Worm (Caenorhabditis elegans) whole organism, mixed stage, embryonic: ENCODE measurements around the gene C25F9.6.

Experiments
- M03D4.4 ChIP-seq: sonication (generic microtip); optimal IDR thresholded peaks from 2 replicates; lab custom pipeline; 2017; ENCODE audit warnings: mild to moderate bottlenecking, missing genetic modification characterization, missing compliant biosample characterization
- bed-3 ChIP-seq: fragments of 200-800 bp; sonication (Bioruptor generic); optimal IDR thresholded peaks from 3 replicates; lab custom pipeline; 2018; ENCODE audit warnings: mild to moderate bottlenecking, missing genetic modification characterization, moderate library complexity, missing compliant biosample characterization
- ceh-43 ChIP-seq: fragments of 200-800 bp; sonication (Bioruptor generic); optimal IDR thresholded peaks from 2 replicates; lab custom pipeline; 2018; ENCODE audit warnings: mild to moderate bottlenecking, missing genetic modification characterization, moderate library complexity, missing compliant biosample characterization
- ceh-83 ChIP-seq: fragments of 200-800 bp; sonication (Bioruptor generic); optimal IDR thresholded peaks from 2 replicates; lab custom pipeline; 2018; ENCODE audit warnings: mild to moderate bottlenecking, missing genetic modification characterization, missing compliant biosample characterization
- ces-1 ChIP-seq: fragments of 150-350 bp; optimal IDR thresholded peaks from 2 replicates; lab custom pipeline; 2014; ENCODE audit warnings: missing biosample characterization, missing genetic modification reagents, missing genetic modification characterization
- cnd-1 ChIP-seq: fragments of 200-800 bp; sonication (Bioruptor generic); optimal IDR thresholded peaks from 2 replicates; lab custom pipeline; 2018; ENCODE audit warnings: mild to moderate bottlenecking, missing genetic modification characterization, missing compliant biosample characterization
- drap-1 ChIP-seq: fragments of 200-800 bp; sonication (Bioruptor generic); optimal IDR thresholded peaks from 3 replicates; lab custom pipeline; 2018; ENCODE audit warnings: mild to moderate bottlenecking, missing genetic modification characterization, missing compliant biosample characterization
- elt-3 ChIP-seq: fragments of 150-350 bp; optimal IDR thresholded peaks from 2 replicates; lab custom pipeline; 2014; ENCODE audit warnings: missing biosample characterization, missing genetic modification characterization
- ham-2 ChIP-seq: fragments of 200-800 bp; sonication (Bioruptor generic); optimal IDR thresholded peaks from 2 replicates; lab custom pipeline; 2018; ENCODE audit warnings: mild to moderate bottlenecking, missing genetic modification characterization, missing compliant biosample characterization
- hlh-1 ChIP-seq: fragments of 150-350 bp; optimal IDR thresholded peaks from 2 replicates; lab custom pipeline; 2014; ENCODE audit warnings: missing biosample characterization, missing genetic modification reagents, missing genetic modification characterization
- lin-13 ChIP-seq: fragments of 150-350 bp; optimal IDR thresholded peaks from 2 replicates; lab custom pipeline; 2014; ENCODE audit warnings: missing biosample characterization, missing genetic modification characterization
- lin-32 ChIP-seq: fragments of 200-800 bp; sonication (Bioruptor generic); optimal IDR thresholded peaks from 2 replicates; lab custom pipeline; 2018; ENCODE audit warnings: mild to moderate bottlenecking, missing genetic modification characterization, missing compliant biosample characterization
- lsy-2 ChIP-seq: fragments of 150-350 bp; optimal IDR thresholded peaks from 2 replicates; lab custom pipeline; 2014; ENCODE audit warnings: missing biosample characterization, missing genetic modification characterization
- mab-5 ChIP-seq: fragments of 150-350 bp; optimal IDR thresholded peaks from 2 replicates; lab custom pipeline; 2014; ENCODE audit warnings: missing biosample characterization, missing genetic modification characterization
- mep-1 ChIP-seq: fragments of 150-350 bp; optimal IDR thresholded peaks from 2 replicates; lab custom pipeline; 2017; ENCODE audit warnings: missing biosample characterization, missing genetic modification reagents, missing genetic modification characterization, inconsistent platforms
- nhr-12 ChIP-seq: fragments of 150-350 bp; optimal IDR thresholded peaks from 2 replicates; lab custom pipeline; 2014; ENCODE audit warnings: missing biosample characterization, missing genetic modification characterization
- nhr-2 ChIP-seq: fragments of 150-350 bp; optimal IDR thresholded peaks from 2 replicates; lab custom pipeline; 2014; ENCODE audit warnings: missing biosample characterization, missing genetic modification characterization
- nhr-237 ChIP-seq: fragments of 150-350 bp; optimal IDR thresholded peaks from 2 replicates; lab custom pipeline; 2014; ENCODE audit warnings: missing biosample characterization, missing genetic modification characterization
- nhr-28 ChIP-seq: fragments of 150-350 bp; optimal IDR thresholded peaks from 2 replicates; lab custom pipeline; 2014; ENCODE audit warnings: missing biosample characterization, missing genetic modification characterization
- pha-4 ChIP-seq: fragments of 150-350 bp; optimal IDR thresholded peaks from 2 replicates; lab custom pipeline; 2018; ENCODE audit warnings: missing biosample characterization, missing genetic modification reagents, missing genetic modification characterization
- sem-2 ChIP-seq: fragments of 200-800 bp; sonication (Bioruptor generic); optimal IDR thresholded peaks from 2 replicates; lab custom pipeline; 2018; ENCODE audit warnings: mild to moderate bottlenecking, missing genetic modification characterization, missing compliant biosample characterization
- snpc-4 ChIP-seq: fragments of 150-350 bp; optimal IDR thresholded peaks from 2 replicates; lab custom pipeline; 2014; ENCODE audit warnings: missing biosample characterization, missing genetic modification characterization
- sptf-1 ChIP-seq: sonication (generic microtip); optimal IDR thresholded peaks from 2 replicates; lab custom pipeline; 2017; ENCODE audit warnings: mild to moderate bottlenecking, missing genetic modification characterization, moderate library complexity, missing compliant biosample characterization
- unc-39 ChIP-seq: fragments of 150-350 bp; optimal IDR thresholded peaks from 2 replicates; lab custom pipeline; 2014; ENCODE audit warnings: missing biosample characterization, missing genetic modification characterization
- unc-62 ChIP-seq: fragments of 150-350 bp; optimal IDR thresholded peaks from 2 replicates; lab custom pipeline; 2014; ENCODE audit warnings: missing biosample characterization, missing genetic modification reagents, missing genetic modification characterization
- ztf-11 ChIP-seq: fragments of 150-350 bp; optimal IDR thresholded peaks from 2 replicates; lab custom pipeline; 2014; ENCODE audit warnings: missing biosample characterization, missing genetic modification characterization

Gene C25F9.6

DNA sequence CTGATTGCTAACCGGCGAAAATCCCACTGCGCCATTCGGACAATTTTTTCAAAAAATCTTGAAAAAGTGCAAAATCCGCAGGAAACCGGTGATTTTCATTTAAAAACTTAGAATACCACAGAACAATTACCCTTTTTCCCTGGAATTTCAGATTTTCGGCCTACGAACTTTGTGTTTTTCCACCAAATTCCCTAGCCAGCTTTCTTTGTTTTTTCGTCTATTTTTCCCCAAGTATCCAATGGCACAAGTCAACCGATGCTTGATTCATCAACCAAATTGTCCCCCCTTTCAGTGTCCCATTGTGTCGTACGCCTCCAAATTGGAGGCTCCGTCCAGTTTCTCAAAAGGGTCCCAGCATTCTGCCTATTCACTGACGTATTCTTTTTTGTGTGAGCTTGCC is 34.9 kb downstream of the C25F9.6 start, which contains the start of gene Y43F8A.1:
Y43F8A.1 (plus strand) TSS at position 301 of the 400 bp plus-strand sequence.
- TF ChIP-seq ham-2 (GFP tag; lab: Kevin White, UChicago) (no peak), snpc-4 (tag; lab: Kevin White, UChicago) (no peak), sem-2 (no peak), elt-3 (tag; lab: Kevin White, UChicago) (no peak), M03D4.4 (no peak), drap-1 (GFP tag; lab: Kevin White, UChicago) (no peak), lin-32 (GFP tag; lab: Kevin White, UChicago) (no peak), ceh-43 (no peak)

- no peak for TF ChIP-seq ztf-11
- no peak for TF ChIP-seq ceh-83 (GFP tag; lab: Kevin White, UChicago)
- TF ChIP-seq elt-3 (tag; lab: Kevin White, UChicago) = no peak
- no peak for TF ChIP-seq hlh-1 (tag; lab: Kevin White, UChicago)
- no peak for TF ChIP-seq bed-3 (GFP tag; lab: Kevin White, UChicago)
- TF ChIP-seq lin-32 (GFP tag; lab: Kevin White, UChicago) = no peak
- TF ChIP-seq unc-62 (GFP tag; lab: Kevin White, UChicago) = no peak
These were observed 42.6 kb downstream of the C25F9.6 start, which contains the start of gene C14B4.2 for ce11 chrV:19362568-19362967. TSS of gene C14B4.2 (minus strand) at chrV:19362668.

- TF ChIP-seq ces-1 (GFP tag; lab: Kevin White, UChicago) (peak; percentile 76), lsy-2 (tag; lab: Kevin White, UChicago) (no peak), pha-4 (tag; lab: Kevin White, UChicago) (no peak), ham-2 (GFP tag; lab: Kevin White, UChicago) (no peak), sem-2 (no peak), cnd-1 (tag; lab: Kevin White, UChicago) (no peak), ceh-83 (GFP tag; lab: Kevin White, UChicago) (no peak), hlh-1 (tag; lab: Kevin White, UChicago) (peak; percentile 44), nhr-2 (tag; lab: Kevin White, UChicago) (no peak), nhr-28 (tag; lab: Kevin White, UChicago) (no peak), lin-13 (tag; lab: Kevin White, UChicago) (no peak)
- TF ChIP-seq, all 35 proteins: peak for 2
These were observed 47.1 kb downstream of the C25F9.6 start for ce11 chrV:19358039-19358438.

- TF ChIP-seq nhr-237 (tag; lab: Kevin White, UChicago) = no peak
- peak; percentile 66 for TF ChIP-seq ceh-43
- TF ChIP-seq unc-62 (GFP tag; lab: Kevin White, UChicago) = no peak
- no peak for TF ChIP-seq elt-3 (tag; lab: Kevin White, UChicago)
These were observed 48.4 kb downstream of the C25F9.6 start for ce11 chrV:19356717-19357116.

DNA sequence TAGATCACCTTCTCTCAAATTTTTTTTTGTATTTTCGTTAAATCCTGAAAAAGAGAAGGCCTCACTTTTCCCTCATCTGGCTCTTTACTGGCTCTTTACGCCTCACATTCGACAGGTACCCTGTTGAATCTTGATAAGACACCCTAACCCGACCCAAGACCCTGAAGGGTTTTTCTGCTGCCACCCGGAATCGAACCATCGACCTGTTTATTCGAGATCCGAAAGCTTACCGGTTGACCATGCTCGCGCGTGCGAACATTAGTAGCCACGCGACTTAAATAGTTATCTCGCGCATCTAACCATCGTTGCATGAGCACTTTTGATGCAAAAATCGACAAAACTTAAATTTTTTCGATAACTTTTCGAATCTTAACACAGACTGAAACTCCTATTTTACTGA is 49.9 kb downstream of the C25F9.6 start:
- TF ChIP-seq pha-4 (tag; lab: Kevin White, UChicago) (no peak), mab-5 (tag; lab: Kevin White, UChicago) (no peak), drap-1 (GFP tag; lab: Kevin White, UChicago) (no peak), nhr-2 (tag; lab: Kevin White, UChicago) (no peak), unc-39 (no peak), M03D4.4 (no peak), ceh-83 (GFP tag; lab: Kevin White, UChicago) (no peak), mep-1 (tag; lab: Kevin White, UChicago) (no peak), nhr-12 (tag; lab: Kevin White, UChicago) (no peak), ceh-43 (no peak), nhr-28 (tag; lab: Kevin White, UChicago) (no peak), hlh-1 (tag; lab: Kevin White, UChicago) (no peak), ztf-11 (no peak), snpc-4 (tag; lab: Kevin White, UChicago) (no peak), lsy-2 (tag; lab: Kevin White, UChicago) (no peak), sptf-1 (tag; lab: Kevin White, UChicago) (no peak), lin-13 (tag; lab: Kevin White, UChicago) (no peak), lin-32 (GFP tag; lab: Kevin White, UChicago) (no peak)
- TF ChIP-seq, all 35 proteins: peak for 0

ce11 chrV:19354506-19354905 is 50.6 kb downstream of the C25F9.6 start:
- TF ChIP-seq ces-1 (GFP tag; lab: Kevin White, UChicago) = peak; percentile 88
- no peak for TF ChIP-seq ceh-83 (GFP tag; lab: Kevin White, UChicago)
- no peak for TF ChIP-seq mab-5 (tag; lab: Kevin White, UChicago)
- TF ChIP-seq nhr-28 (tag; lab: Kevin White, UChicago) = no peak
- TF ChIP-seq sptf-1 (tag; lab: Kevin White, UChicago) = no peak
- TF ChIP-seq hlh-1 (tag; lab: Kevin White, UChicago) = no peak
- TF ChIP-seq nhr-2 (tag; lab: Kevin White, UChicago) = no peak
